Worm (Caenorhabditis elegans): ENCODE results near the gene idpp-15.

idpp-15 gene

DNA sequence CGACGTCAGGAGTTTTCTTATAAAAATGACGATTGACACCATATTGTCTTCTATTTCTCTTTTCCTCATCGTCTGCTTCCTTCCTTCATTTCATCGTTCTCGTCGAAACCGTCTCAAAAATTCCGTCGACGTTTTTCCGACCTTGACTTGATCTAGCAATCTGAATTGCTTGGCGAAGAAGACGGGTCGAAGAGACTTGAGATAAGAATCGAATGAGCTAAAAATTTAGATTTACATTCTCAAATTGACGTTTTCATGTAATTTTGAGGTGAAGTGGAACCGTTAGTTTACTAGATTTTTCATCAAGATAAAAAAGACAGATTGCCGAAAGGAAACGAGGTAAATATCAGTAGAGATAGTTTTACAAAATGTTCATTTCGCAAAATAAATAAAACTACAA is 52.7 kb downstream of the idpp-15 start:
- TF ChIP-seq ref-2 (tag; optimal IDR thresholded peaks at IDR 0.05) (no peak), fkh-6 (tag; optimal IDR thresholded peaks at IDR 0.05) (no peak), C38D4.7 (GFP tag; optimal IDR thresholded peaks at IDR 0.05) (no peak), sox-2 (GFP tag; IDR thresholded peaks at IDR 0.05) (no peak), fkh-10 (GFP tag; optimal IDR thresholded peaks at IDR 0.05) (no peak), hlh-15 (tag; optimal IDR thresholded peaks at IDR 0.05) (no peak), sox-4 (tag; optimal IDR thresholded peaks at IDR 0.05) (no peak), K09A11.1 (tag; optimal IDR thresholded peaks at IDR 0.05; ENCODE audit: insufficient read depth) (no peak), zip-5 (tag; optimal IDR thresholded peaks at IDR 0.05) (no peak), Y22D7AL.16 (tag; optimal IDR thresholded peaks at IDR 0.05) (no peak), tbx-7 (tag; optimal IDR thresholded peaks at IDR 0.05) (no peak), ceh-34 (tag; optimal IDR thresholded peaks at IDR 0.05) (no peak)
